Worm (Caenorhabditis elegans) whole organism, L4/young adult: ENCODE data around the gene F20A1.8.

Experiments
- W03F9.2 ChIP-seq: fragments of 150-350 bp; optimal IDR thresholded peaks from 2 replicates; lab custom pipeline; 2014; ENCODE audit warnings: missing biosample characterization, missing genetic modification characterization
- dao-5 ChIP-seq: sonication (generic microtip); optimal IDR thresholded peaks from 2 replicates; lab custom pipeline; 2016; ENCODE audit warnings: missing genotype, missing genetic modification characterization, moderate library complexity, missing compliant biosample characterization
- him-1 ChIP-seq: sonication (generic microtip); optimal IDR thresholded peaks from 2 replicates; lab custom pipeline; 2016; ENCODE audit warnings: missing genotype, missing genetic modification reagents, missing genetic modification characterization, missing compliant biosample characterization

ce11 chrV:7003850-7004249, 43.6 kb downstream of the F20A1.8 start, which contains the start of gene srab-4:
- TF ChIP-seq W03F9.2 (no peak), him-1 (tag; lab: Kevin White, UChicago) (no peak), dao-5 (tag; lab: Kevin White, UChicago) (no peak)
